Worm (Caenorhabditis elegans) whole organism, midembryonic: Measurements from ENCODE around the gene glb-30.

Source experiments
- cog-1 ChIP-seq: sonication (generic microtip); optimal IDR thresholded peaks from 2 replicates; lab custom pipeline; 2016; ENCODE audit warnings: missing genetic modification characterization, missing compliant biosample characterization
- flt-1 ChIP-seq: fragments of 200-800 bp; sonication (Bioruptor generic); IDR thresholded peaks from 2 replicates; pipeline ENCODE4 v1.3.6; 2022; ENCODE audit warnings: missing genetic modification characterization, missing compliant biosample characterization
- klf-2 ChIP-seq: fragments of 200-800 bp; sonication (Bioruptor generic); conservative IDR thresholded peaks from 2 replicates; pipeline ENCODE4 v1.3.6; 2022; ENCODE audit warnings: missing genetic modification reagents, missing genetic modification characterization, missing compliant biosample characterization
- ref-1 ChIP-seq: fragments of 200-800 bp; sonication (Bioruptor generic); conservative IDR thresholded peaks from 2 replicates; pipeline ENCODE4 v1.3.6; 2022; ENCODE audit warnings: missing genetic modification reagents, missing genetic modification characterization, missing compliant biosample characterization
- ztf-23 ChIP-seq: fragments of 200-800 bp; sonication (Bioruptor generic); IDR thresholded peaks from 2 replicates; pipeline ENCODE4 v1.3.6; 2022; ENCODE audit warnings: missing genetic modification reagents, missing genetic modification characterization, missing compliant biosample characterization

ce11 chrIII:1682262-1682661, 13.8 kb upstream of the glb-30 start:
- TF ChIP-seq cog-1 (tag; lab: Kevin White, UChicago) = no peak
- TF ChIP-seq flt-1 (GFP tag; lab: Robert Waterston, UW) = no peak
- TF ChIP-seq klf-2 (GFP tag; lab: Robert Waterston, UW) = no peak
- TF ChIP-seq ztf-23 (GFP tag; lab: Robert Waterston, UW) = no peak
- no peak for TF ChIP-seq ref-1 (GFP tag; lab: Robert Waterston, UW)
